Fruit fly (Drosophila melanogaster) whole organism, adult: ENCODE results near the gene CG10470.

Experiments used
- CG12768 ChIP-seq: fragments of 200-800 bp; sonication (Bioruptor generic); optimal IDR thresholded peaks from 2 replicates; lab custom pipeline; 2017; ENCODE audit warnings: missing biosample characterization, missing genetic modification characterization, mild to moderate bottlenecking, moderate library complexity, missing genetic modification reagents
- CG14711 ChIP-seq: fragments of 200-800 bp; sonication (Bioruptor generic); optimal IDR thresholded peaks from 2 replicates; lab custom pipeline; 2018; ENCODE audit warnings: missing biosample characterization, mild to moderate bottlenecking, missing genetic modification characterization, moderate library complexity
- CG1620 ChIP-seq: fragments of 200-800 bp; sonication (Bioruptor generic); optimal IDR thresholded peaks from 2 replicates; lab custom pipeline; 2016; ENCODE audit warnings: missing biosample characterization, missing genetic modification characterization
- CG7045 ChIP-seq: fragments of 200-800 bp; sonication (Bioruptor generic); optimal IDR thresholded peaks from 2 replicates; lab custom pipeline; 2017; ENCODE audit warnings: missing biosample characterization, mild to moderate bottlenecking, missing genetic modification characterization
- Clk ChIP-seq: fragments of 200-800 bp; sonication (Bioruptor generic); optimal IDR thresholded peaks from 2 replicates; lab custom pipeline; 2017; ENCODE audit warnings: missing biosample characterization, missing genetic modification characterization
- Crg-1 ChIP-seq: fragments of 200-800 bp; sonication (Bioruptor generic); optimal IDR thresholded peaks from 2 replicates; lab custom pipeline; 2016; ENCODE audit warnings: missing biosample characterization, missing genetic modification characterization
- Hr96 ChIP-seq: fragments of 200-800 bp; sonication (Bioruptor generic); optimal IDR thresholded peaks from 2 replicates; lab custom pipeline; 2016; ENCODE audit warnings: missing biosample characterization, missing genetic modification characterization
- bab1 ChIP-seq: fragments of 200-800 bp; sonication (Bioruptor generic); optimal IDR thresholded peaks from 3 replicates; lab custom pipeline; 2019; ENCODE audit warnings: missing biosample characterization, mild to moderate bottlenecking, missing genetic modification characterization, moderate library complexity
- cic ChIP-seq: fragments of 200-800 bp; sonication (Bioruptor generic); optimal IDR thresholded peaks from 2 replicates; lab custom pipeline; 2017; ENCODE audit warnings: missing biosample characterization, mild to moderate bottlenecking, missing genetic modification characterization, moderate library complexity
- cnc ChIP-seq, 2 experiments: fragments of >200 bp; optimal IDR thresholded peaks; 2 replicates each; lab custom pipeline; 2017
- kay ChIP-seq: fragments of 200-800 bp; sonication (Bioruptor generic); peaks from one replicate; lab custom pipeline; 2016; ENCODE audit warnings: missing biosample characterization, missing genetic modification characterization, borderline replicate concordance
- toe ChIP-seq: fragments of 200-800 bp; sonication (Bioruptor generic); optimal IDR thresholded peaks from 2 replicates; lab custom pipeline; 2016; ENCODE audit warnings: missing biosample characterization, missing genetic modification characterization

DNA sequence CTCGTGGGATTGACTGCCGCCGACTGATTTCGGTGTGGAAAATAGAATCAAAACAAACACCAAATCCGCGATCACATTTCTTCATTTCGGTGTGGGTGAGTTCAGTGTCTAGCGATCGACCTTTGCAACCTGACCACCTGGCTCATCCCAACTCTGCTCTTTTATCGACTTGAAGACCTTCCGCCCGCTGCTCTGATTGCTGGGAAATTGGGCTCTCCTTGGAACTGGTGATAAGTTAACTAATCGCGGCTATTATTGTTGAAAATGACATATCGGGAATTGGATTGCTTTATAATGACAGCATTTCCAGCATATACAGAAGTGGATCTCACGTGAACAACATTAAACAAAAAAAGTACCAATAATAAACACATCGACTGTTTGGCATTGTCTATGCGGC is 48.5 kb downstream of the CG10470 start:
- TF ChIP-seq Clk (GFP tag; lab: Kevin White, UChicago): no peak
- TF ChIP-seq Hr96 (GFP tag; lab: Kevin White, UChicago): no peak
- no peak for TF ChIP-seq CG7045 (GFP tag; lab: Kevin White, UChicago)
- TF ChIP-seq cnc (optimal IDR thresholded peaks at IDR 0.05; lab: Kevin White, UChicago): no peak
- no peak for TF ChIP-seq kay (GFP tag; lab: Kevin White, UChicago)
- TF ChIP-seq CG14711: no peak
- TF ChIP-seq Crg-1: no peak
- TF ChIP-seq cic (GFP tag; lab: Kevin White, UChicago): no peak
- no peak for TF ChIP-seq toe (GFP tag; lab: Kevin White, UChicago)
- TF ChIP-seq bab1: no peak
- no peak for TF ChIP-seq CG12768
- no peak for TF ChIP-seq CG1620 (GFP tag; lab: Kevin White, UChicago)
